Fruit fly (Drosophila melanogaster) whole organism, embryonic: ENCODE measurements around the gene CG43051.

Source experiments
- CG10274 ChIP-seq: fragments of 200-800 bp; sonication (Bioruptor generic); optimal IDR thresholded peaks from 3 replicates; lab custom pipeline; 2017; ENCODE audit warnings: missing biosample characterization, mild to moderate bottlenecking, missing genetic modification characterization
- CG10543 ChIP-seq: fragments of 200-800 bp; sonication (Bioruptor generic); optimal IDR thresholded peaks from 3 replicates; lab custom pipeline; 2017; ENCODE audit warnings: missing biosample characterization, mild to moderate bottlenecking, missing genetic modification characterization, moderate library complexity
- CG12236 ChIP-seq: fragments of 200-800 bp; sonication (Bioruptor generic); optimal IDR thresholded peaks from 2 replicates; lab custom pipeline; 2016; ENCODE audit warnings: missing biosample characterization, missing genetic modification characterization
- CG13424 ChIP-seq: fragments of 200-800 bp; sonication (Bioruptor generic); optimal IDR thresholded peaks from 2 replicates; lab custom pipeline; 2019; ENCODE audit warnings: missing biosample characterization, mild to moderate bottlenecking, missing genetic modification characterization, moderate library complexity
- CG1647 ChIP-seq: fragments of 200-800 bp; sonication (Bioruptor generic); optimal IDR thresholded peaks from 3 replicates; lab custom pipeline; 2016; ENCODE audit warnings: missing biosample characterization, missing genetic modification characterization
- CG1792 ChIP-seq: fragments of 200-800 bp; sonication (Bioruptor generic); optimal IDR thresholded peaks from 2 replicates; lab custom pipeline; 2016; ENCODE audit warnings: missing biosample characterization, missing genetic modification characterization
- CG18011 ChIP-seq: fragments of 200-800 bp; sonication (Bioruptor generic); optimal IDR thresholded peaks from 2 replicates; lab custom pipeline; 2017; ENCODE audit warnings: missing biosample characterization, missing genetic modification characterization, mild to moderate bottlenecking, moderate library complexity, missing genotype
- CG18262 ChIP-seq: fragments of 200-800 bp; optimal IDR thresholded peaks from 3 replicates; lab custom pipeline; 2019; ENCODE audit warnings: missing biosample characterization, mild to moderate bottlenecking, missing genetic modification characterization, moderate library complexity
- CG2116 ChIP-seq: fragments of 200-800 bp; sonication (Bioruptor generic); optimal IDR thresholded peaks from 3 replicates; lab custom pipeline; 2018; ENCODE audit warnings: missing biosample characterization, mild to moderate bottlenecking, missing genetic modification characterization
- CG2712 ChIP-seq: fragments of 200-800 bp; optimal IDR thresholded peaks from 3 replicates; lab custom pipeline; 2019; ENCODE audit warnings: missing biosample characterization, mild to moderate bottlenecking, missing genetic modification characterization, moderate library complexity
- CG32772 ChIP-seq: fragments of 200-800 bp; sonication (Bioruptor generic); IDR thresholded peaks from 2 replicates; pipeline ENCODE4 v1.3.6; 2022; ENCODE audit warnings: missing biosample characterization, missing genetic modification characterization
- CG6175 ChIP-seq: fragments of 200-800 bp; sonication (Bioruptor generic); IDR thresholded peaks from 3 replicates; pipeline ENCODE4 v1.3.6; 2022; ENCODE audit warnings: missing biosample characterization, missing genetic modification characterization
- CG9817 ChIP-seq: fragments of 200-800 bp; sonication (Bioruptor generic); optimal IDR thresholded peaks from 2 replicates; lab custom pipeline; 2018; ENCODE audit warnings: missing biosample characterization, mild to moderate bottlenecking, missing genetic modification characterization, moderate library complexity
- Chrac-16 ChIP-seq: fragments of 200-800 bp; sonication (Bioruptor generic); optimal IDR thresholded peaks from 3 replicates; lab custom pipeline; 2016; ENCODE audit warnings: missing biosample characterization, missing genetic modification characterization
- CrebB ChIP-seq: fragments of 200-800 bp; sonication (Bioruptor generic); optimal IDR thresholded peaks from 3 replicates; lab custom pipeline; 2018; ENCODE audit warnings: missing biosample characterization, mild to moderate bottlenecking, missing genetic modification characterization
- Dll ChIP-seq: fragments of 200-800 bp; sonication (Bioruptor generic); IDR thresholded peaks from 4 replicates; pipeline ENCODE4 v1.3.6; 2022; ENCODE audit warnings: missing biosample characterization, missing genetic modification characterization; ENCODE audit not compliant: partially characterized antibody
- E2f2 ChIP-seq: fragments of 200-800 bp; sonication (Bioruptor generic); IDR thresholded peaks from 2 replicates; pipeline ENCODE4 v1.3.6; 2022; ENCODE audit warnings: missing biosample characterization, missing genetic modification characterization
- HmgD ChIP-seq: fragments of 200-800 bp; sonication (Bioruptor generic); optimal IDR thresholded peaks from 3 replicates; lab custom pipeline; 2016; ENCODE audit warnings: missing biosample characterization, missing genetic modification characterization
- Hr39 ChIP-seq: fragments of >200 bp; optimal IDR thresholded peaks from 2 replicates; lab custom pipeline; 2017
- Lpt ChIP-seq: fragments of >200 bp; optimal IDR thresholded peaks from 2 replicates; lab custom pipeline; 2018; ENCODE audit warnings: missing biosample characterization, missing genetic modification characterization
- Meics ChIP-seq: fragments of 200-800 bp; sonication (Bioruptor generic); optimal IDR thresholded peaks from 2 replicates; lab custom pipeline; 2017; ENCODE audit warnings: missing biosample characterization, mild to moderate bottlenecking, missing genetic modification characterization
- NK7.1 ChIP-seq: fragments of 200-800 bp; sonication (Bioruptor generic); optimal IDR thresholded peaks from 3 replicates; lab custom pipeline; 2016; ENCODE audit warnings: missing biosample characterization, missing genetic modification characterization
- NfI ChIP-seq: fragments of 200-800 bp; sonication (Bioruptor generic); optimal IDR thresholded peaks from 3 replicates; lab custom pipeline; 2018; ENCODE audit warnings: missing biosample characterization, mild to moderate bottlenecking, missing genetic modification characterization, moderate library complexity
- Ptx1 ChIP-seq: fragments of 200-800 bp; sonication (Bioruptor generic); IDR thresholded peaks from 2 replicates; pipeline ENCODE4 v1.3.6; 2022; ENCODE audit warnings: missing biosample characterization, missing genetic modification characterization
- Rfx ChIP-seq: fragments of 200-800 bp; sonication (Bioruptor generic); IDR thresholded peaks from 2 replicates; pipeline ENCODE4 v1.3.6; 2022; ENCODE audit warnings: missing biosample characterization, missing genetic modification characterization
- Side ChIP-seq: fragments of 200-800 bp; sonication (Bioruptor generic); optimal IDR thresholded peaks from 2 replicates; lab custom pipeline; 2016; ENCODE audit warnings: missing biosample characterization, missing genetic modification characterization
- Sox100B ChIP-seq: fragments of 200-800 bp; sonication (Bioruptor generic); optimal IDR thresholded peaks from 3 replicates; lab custom pipeline; 2018; ENCODE audit warnings: missing biosample characterization, mild to moderate bottlenecking, missing genetic modification characterization
- Tbp ChIP-seq: fragments of >200 bp; optimal IDR thresholded peaks from 2 replicates; lab custom pipeline; 2018; ENCODE audit warnings: missing biosample characterization, missing genetic modification characterization
- Vsx1 ChIP-seq: fragments of 200-800 bp; sonication (Bioruptor generic); optimal IDR thresholded peaks from 2 replicates; lab custom pipeline; 2017; ENCODE audit warnings: missing biosample characterization, mild to moderate bottlenecking, missing genetic modification characterization, missing genetic modification reagents
- aop ChIP-seq: fragments of 200-800 bp; sonication (Bioruptor generic); IDR thresholded peaks from 2 replicates; pipeline ENCODE4 v1.3.6; 2022; ENCODE audit warnings: missing biosample characterization, missing genetic modification characterization
- ase ChIP-seq: fragments of 200-800 bp; sonication (Bioruptor generic); IDR thresholded peaks from 3 replicates; pipeline ENCODE4 v1.3.6; 2022; ENCODE audit warnings: missing biosample characterization, missing genetic modification characterization
- ash1 ChIP-seq: fragments of 200-800 bp; sonication (Bioruptor generic); optimal IDR thresholded peaks from 2 replicates; lab custom pipeline; 2018; ENCODE audit warnings: missing biosample characterization, mild to moderate bottlenecking, missing genetic modification characterization
- bbx ChIP-seq: fragments of 200-800 bp; sonication (Bioruptor generic); IDR thresholded peaks from 2 replicates; pipeline ENCODE4 v1.3.6; 2022; ENCODE audit warnings: missing biosample characterization, missing genetic modification characterization; ENCODE audit not compliant: partially characterized antibody
- cas ChIP-seq: fragments of 200-800 bp; sonication (Bioruptor generic); IDR thresholded peaks from 2 replicates; pipeline ENCODE4 v1.3.6; 2022; ENCODE audit warnings: missing biosample characterization, missing genetic modification characterization
- da ChIP-seq: fragments of 200-800 bp; sonication (Bioruptor generic); optimal IDR thresholded peaks from 2 replicates; lab custom pipeline; 2016; ENCODE audit warnings: missing biosample characterization, missing genetic modification characterization
- danr ChIP-seq: fragments of 200-800 bp; sonication (Bioruptor generic); IDR thresholded peaks from 2 replicates; pipeline ENCODE4 v1.3.6; 2022; ENCODE audit warnings: missing biosample characterization, missing genetic modification characterization
- ems ChIP-seq: fragments of 200-800 bp; sonication (Bioruptor generic); optimal IDR thresholded peaks from 3 replicates; lab custom pipeline; 2016; ENCODE audit warnings: missing biosample characterization, missing genetic modification characterization
- fd96Cb ChIP-seq: fragments of 200-800 bp; sonication (Bioruptor generic); optimal IDR thresholded peaks from 2 replicates; lab custom pipeline; 2018; ENCODE audit warnings: missing biosample characterization, mild to moderate bottlenecking, missing genetic modification characterization, moderate library complexity
- ftz-f1 ChIP-seq: fragments of 200-800 bp; sonication (Bioruptor generic); optimal IDR thresholded peaks from 2 replicates; lab custom pipeline; 2016; ENCODE audit warnings: missing biosample characterization, missing genetic modification characterization
- fu2 ChIP-seq: fragments of 200-800 bp; sonication (Bioruptor generic); optimal IDR thresholded peaks from 2 replicates; lab custom pipeline; 2016; ENCODE audit warnings: missing biosample characterization, missing genetic modification characterization
- hkb ChIP-seq, 2 experiments: fragments of 200-800 bp in 1 of 2; fragments of >200 bp in 1 of 2; sonication (Bioruptor generic) in 1 of 2; IDR thresholded peaks in 1 of 2; optimal IDR thresholded peaks in 1 of 2; 2 replicates each; pipeline versions ENCODE4 v1.3.6 to Lab custom; 2017 to 2022; ENCODE audit warnings: missing biosample characterization in 1 of 2, missing genetic modification characterization in 1 of 2
- ken ChIP-seq: fragments of 200-800 bp; sonication (Bioruptor generic); IDR thresholded peaks from 3 replicates; pipeline ENCODE4 v1.3.6; 2022; ENCODE audit warnings: missing biosample characterization, missing genetic modification characterization
- knrl ChIP-seq: fragments of 200-800 bp; sonication (Bioruptor generic); IDR thresholded peaks from 3 replicates; pipeline ENCODE4 v1.3.6; 2022; ENCODE audit warnings: missing biosample characterization, missing genetic modification characterization; ENCODE audit not compliant: partially characterized antibody
- pita ChIP-seq: fragments of 200-800 bp; sonication (Bioruptor generic); optimal IDR thresholded peaks from 2 replicates; lab custom pipeline; 2017; ENCODE audit warnings: missing biosample characterization, mild to moderate bottlenecking, missing genetic modification characterization
- so ChIP-seq: fragments of 200-800 bp; sonication (Bioruptor generic); IDR thresholded peaks from 3 replicates; pipeline ENCODE4 v1.3.6; 2022; ENCODE audit warnings: missing biosample characterization, missing genetic modification characterization
- ssp ChIP-seq: fragments of 200-800 bp; sonication (Bioruptor generic); IDR thresholded peaks from 2 replicates; pipeline ENCODE4 v1.3.6; 2022; ENCODE audit warnings: missing biosample characterization, missing genetic modification characterization
- tll ChIP-seq, 2 experiments: fragments of 200-800 bp in 1 of 2; fragments of >200 bp in 1 of 2; sonication (Bioruptor generic) in 1 of 2; optimal IDR thresholded peaks; 2 replicates each; lab custom pipeline; 2017 to 2019; ENCODE audit warnings: missing biosample characterization in 2 of 2, missing genetic modification characterization in 2 of 2, mild to moderate bottlenecking in 1 of 2, moderate library complexity in 1 of 2
- toy ChIP-seq: fragments of 200-800 bp; sonication (Bioruptor generic); IDR thresholded peaks from 2 replicates; pipeline ENCODE4 v1.3.6; 2022; ENCODE audit warnings: missing biosample characterization, missing genetic modification characterization
- wek ChIP-seq: fragments of 200-800 bp; sonication (Bioruptor generic); optimal IDR thresholded peaks from 3 replicates; lab custom pipeline; 2018; ENCODE audit warnings: missing biosample characterization, mild to moderate bottlenecking, missing genetic modification characterization, moderate library complexity
- zen2 ChIP-seq: fragments of 200-800 bp; sonication (Bioruptor generic); IDR thresholded peaks from 3 replicates; pipeline ENCODE4 v1.3.6; 2022; ENCODE audit warnings: missing biosample characterization, missing genetic modification characterization; ENCODE audit not compliant: partially characterized antibody

The CG43051 gene

DNA sequence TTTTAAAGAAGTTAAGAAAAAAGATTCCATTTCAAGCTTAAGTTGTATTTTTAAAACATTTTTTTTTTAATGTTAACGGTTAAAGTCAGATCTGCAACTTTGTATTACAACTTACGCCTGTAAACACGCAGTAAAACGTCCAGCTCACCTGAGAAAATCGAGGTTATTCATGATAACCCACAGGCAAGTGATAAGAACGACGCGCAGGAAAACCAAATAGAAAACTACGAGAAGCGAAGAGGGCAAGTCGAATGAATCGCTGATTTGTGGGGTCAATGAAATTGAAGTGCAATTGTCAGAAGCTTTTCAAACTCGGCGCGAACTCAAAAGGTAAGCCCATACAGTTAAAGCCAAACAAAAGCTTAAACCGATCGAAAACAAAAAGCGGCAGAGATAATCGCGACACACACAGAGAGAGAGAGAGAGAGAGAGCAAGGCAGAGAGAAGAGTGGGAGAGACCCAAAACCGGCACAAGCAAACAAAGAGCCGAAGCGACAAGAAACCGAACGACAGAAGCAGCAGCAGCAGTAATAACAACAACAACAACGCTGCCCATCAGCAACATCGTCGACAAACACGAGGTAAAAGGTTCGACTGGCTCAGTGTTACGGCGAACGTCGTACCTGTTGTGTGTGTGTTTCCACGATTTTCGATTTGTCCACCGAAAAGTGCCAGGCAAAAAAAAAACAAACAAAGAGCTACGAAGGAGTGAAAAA lies at the start of gene CG43051 (continued):
- no peak for TF ChIP-seq ash1 (GFP tag; lab: Kevin White, UChicago)
- no peak for TF ChIP-seq knrl (GFP tag; lab: Robert Waterston, UW)
- no peak; the same call in 1 of the 2 replicates for TF ChIP-seq bbx (GFP tag; lab: Robert Waterston, UW)
- no peak for TF ChIP-seq fu2 (GFP tag; lab: Kevin White, UChicago)
- peak; percentile 70 for TF ChIP-seq CG10543 (GFP tag; lab: Kevin White, UChicago)
- TF ChIP-seq ssp (GFP tag; lab: Robert Waterston, UW), result no peak
- TF ChIP-seq HmgD (GFP tag; lab: Kevin White, UChicago), result no peak
- no peak for TF ChIP-seq Chrac-16 (GFP tag; lab: Kevin White, UChicago)
- no peak for TF ChIP-seq ftz-f1 (GFP tag; lab: Kevin White, UChicago)
- no peak for TF ChIP-seq CG9817 (tag; lab: Kevin White, UChicago)
- TF ChIP-seq CG2712 (tag; lab: Kevin White, UChicago), result no peak
- TF ChIP-seq CG10274 (GFP tag; lab: Kevin White, UChicago), result no peak
- no peak for TF ChIP-seq CG18011
- TF ChIP-seq Lpt, result no peak
- TF ChIP-seq NK7.1 (GFP tag; lab: Kevin White, UChicago), result no peak
- no peak for TF ChIP-seq da (GFP tag; lab: Kevin White, UChicago)
- TF ChIP-seq wek, result peak; percentile 46
- TF ChIP-seq CG1647, result no peak
- no peak for TF ChIP-seq pita (GFP tag; lab: Kevin White, UChicago)
- no peak for TF ChIP-seq aop (GFP tag; lab: Robert Waterston, UW)
- no peak for TF ChIP-seq CG1792 (GFP tag; lab: Kevin White, UChicago)
- TF ChIP-seq E2f2 (GFP tag; lab: Robert Waterston, UW), result 0 out of 2 replicates have a peak, but pooled peaks have one; percentile 10
- no peak for TF ChIP-seq Tbp (GFP tag; lab: Kevin White, UChicago)
- TF ChIP-seq Vsx1 (GFP tag; lab: Kevin White, UChicago), result no peak
- no peak for TF ChIP-seq Rfx (GFP tag; lab: Robert Waterston, UW)
- no peak for TF ChIP-seq fd96Cb
- TF ChIP-seq Ptx1, result no peak
- no peak for TF ChIP-seq CG12236
- no peak for TF ChIP-seq toy
- no peak for TF ChIP-seq NfI (GFP tag; lab: Kevin White, UChicago)
- TF ChIP-seq tll (GFP tag; optimal IDR thresholded peaks at IDR 0.05; lab: Kevin White, UChicago), result peak in 1 of 2 experiments; percentile 19
- TF ChIP-seq Hr39 (lab: Kevin White, UChicago), result no peak
- TF ChIP-seq ase (GFP tag; lab: Robert Waterston, UW), result no peak
- TF ChIP-seq CG2116 (GFP tag; lab: Kevin White, UChicago), result no peak
- no peak for TF ChIP-seq ken
- peak; percentile 30 for TF ChIP-seq Meics (GFP tag; lab: Kevin White, UChicago)
- TF ChIP-seq Sox100B (GFP tag; lab: Kevin White, UChicago), result no peak
- TF ChIP-seq CG6175 (GFP tag; lab: Robert Waterston, UW), result no peak
- no peak for TF ChIP-seq CG13424 (tag; lab: Kevin White, UChicago)
- TF ChIP-seq cas (GFP tag; lab: Robert Waterston, UW), result no peak
- TF ChIP-seq CG32772 (GFP tag; lab: Robert Waterston, UW), result no peak
- TF ChIP-seq so (GFP tag; lab: Robert Waterston, UW), result peak; percentile 68; the same call in 1 of the 3 replicates
- 0 out of 2 replicates have a peak, but pooled peaks have one; percentile 6 for TF ChIP-seq danr (GFP tag; lab: Robert Waterston, UW)
- no peak for TF ChIP-seq hkb (optimal IDR thresholded peaks at IDR 0.05; lab: Kevin White, UChicago)
- TF ChIP-seq hkb (GFP tag; IDR thresholded peaks at IDR 0.05; lab: Robert Waterston, UW), result 0 out of 2 replicates have a peak, but pooled peaks have one; percentile 9
- no peak for TF ChIP-seq CG18262 (tag; lab: Kevin White, UChicago)
- TF ChIP-seq zen2 (GFP tag; lab: Robert Waterston, UW), result no peak
- 0 out of 4 replicates have a peak, but pooled peaks have one; percentile 24 for TF ChIP-seq Dll
- peak; percentile 26 for TF ChIP-seq Side
- peak; percentile 21 for TF ChIP-seq CrebB (tag; lab: Kevin White, UChicago)
- no peak for TF ChIP-seq ems (GFP tag; lab: Kevin White, UChicago)
